Worm (Caenorhabditis elegans) whole organism, young adult: ENCODE results near the gene trd-1.

Experiments used
- ZK185.1 ChIP-seq: sonication (generic microtip); optimal IDR thresholded peaks from 2 replicates; lab custom pipeline; 2016; ENCODE audit warnings: mild to moderate bottlenecking, missing genetic modification characterization, missing compliant biosample characterization; ENCODE audit not compliant: poor library complexity, severe bottlenecking
- madf-3 ChIP-seq: fragments of 200-800 bp; sonication (Bioruptor generic); IDR thresholded peaks from 2 replicates; pipeline ENCODE4 v1.3.6; 2022; ENCODE audit warnings: missing genetic modification reagents, missing genetic modification characterization, missing compliant biosample characterization

DNA sequence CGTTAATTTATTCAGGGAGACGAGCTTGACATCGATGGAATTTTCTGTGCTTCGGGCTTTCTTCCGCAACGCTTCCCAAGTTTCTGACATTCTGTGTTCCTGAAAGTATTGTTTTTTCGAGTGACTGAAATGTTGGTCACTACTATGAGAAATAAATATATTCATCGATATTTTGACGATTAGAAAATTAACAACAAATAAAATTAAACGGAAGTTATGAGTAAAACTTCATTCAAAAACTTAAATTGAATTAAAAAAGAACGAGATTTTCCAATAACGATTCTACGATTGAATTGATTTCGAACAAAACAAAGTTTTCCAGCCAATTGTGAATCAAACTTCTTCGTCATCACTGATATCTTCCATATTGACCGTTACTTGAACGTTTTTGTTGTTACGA lies 37.0 kb upstream of the trd-1 start, which contains the start of gene gos-28:
- no peak for TF ChIP-seq madf-3 (GFP tag; lab: Robert Waterston, UW)
- TF ChIP-seq ZK185.1 (tag; lab: Kevin White, UChicago): no peak
